Fruit fly (Drosophila melanogaster): ENCODE measurements around the gene bnb.

dm6 chrX:18806365-18806764 is 8.9 kb upstream of the bnb start, which contains the start of gene CG7058:
- no peak for TF ChIP-seq CG8478 (optimal IDR thresholded peaks at IDR 0.05)
- no peak for TF ChIP-seq CTCF (optimal IDR thresholded peaks at IDR 0.05)

All from S2 (cell line).